Worm (Caenorhabditis elegans) whole organism, L1 larva: ENCODE measurements around the gene cup-5.
"Not testable (repeated sequence)": the region's sequence is repeated elsewhere in the genome, so short reads cannot be mapped to it uniquely, and the experiment has no call there.

Source experiments
- C04F5.9 ChIP-seq: sonication (generic microtip); optimal IDR thresholded peaks from 2 replicates; lab custom pipeline; 2016; ENCODE audit warnings: missing genetic modification characterization, missing compliant biosample characterization
- F16B12.6 ChIP-seq: fragments of 150-350 bp; optimal IDR thresholded peaks from 2 replicates; lab custom pipeline; 2014; ENCODE audit warnings: missing biosample characterization, missing genetic modification characterization
- blmp-1 ChIP-seq: fragments of 150-350 bp; optimal IDR thresholded peaks from 2 replicates; lab custom pipeline; 2014; ENCODE audit warnings: missing biosample characterization, missing genetic modification characterization
- ceh-8 ChIP-seq: fragments of 200-800 bp; sonication (Bioruptor generic); optimal IDR thresholded peaks from 2 replicates; lab custom pipeline; 2018; ENCODE audit warnings: mild to moderate bottlenecking, missing genetic modification characterization, moderate library complexity, missing compliant biosample characterization
- dpl-1 ChIP-seq, 3 experiments: fragments of 150-350 bp in 2 of 3; sonication (generic microtip) in 1 of 3; optimal IDR thresholded peaks; 2 replicates each; lab custom pipeline; 2014 to 2017; ENCODE audit warnings: missing biosample characterization in 3 of 3, missing genetic modification characterization in 3 of 3, missing genetic modification reagents in 3 of 3
- efl-1 ChIP-seq, 4 experiments: fragments of 150-350 bp; optimal IDR thresholded peaks in 3 of 4; peaks in 1 of 4; 1 replicate in 1 of 4; 2 replicates in 3 of 4; lab custom pipeline; 2014; ENCODE audit warnings: missing biosample characterization in 2 of 4, missing genetic modification characterization in 2 of 4, missing genetic modification reagents in 2 of 4
- egl-13 ChIP-seq: sonication (generic microtip); optimal IDR thresholded peaks from 2 replicates; lab custom pipeline; 2016; ENCODE audit warnings: missing genotype, missing genetic modification reagents, missing genetic modification characterization, missing compliant biosample characterization
- elt-2 ChIP-seq: sonication (generic microtip); optimal IDR thresholded peaks from 2 replicates; lab custom pipeline; 2016; ENCODE audit warnings: missing genetic modification characterization, mild to moderate bottlenecking, inconsistent platforms, missing compliant biosample characterization, missing genetic modification reagents
- fkh-8 ChIP-seq: sonication (generic microtip); optimal IDR thresholded peaks from 2 replicates; lab custom pipeline; 2016; ENCODE audit warnings: mild to moderate bottlenecking, missing genetic modification characterization, missing compliant biosample characterization
- hlh-17 ChIP-seq: fragments of 200-800 bp; sonication (Bioruptor generic); optimal IDR thresholded peaks from 2 replicates; lab custom pipeline; 2018; ENCODE audit warnings: missing genetic modification characterization, mild to moderate bottlenecking, missing compliant biosample characterization, moderate library complexity, borderline replicate concordance
- hlh-4 ChIP-seq: sonication (generic microtip); optimal IDR thresholded peaks from 2 replicates; lab custom pipeline; 2016; ENCODE audit warnings: mild to moderate bottlenecking, missing genetic modification characterization, missing compliant biosample characterization
- isw-1 ChIP-seq: fragments of 200-800 bp; sonication (Bioruptor generic); IDR thresholded peaks from 2 replicates; pipeline ENCODE4 v1.3.6; 2022; ENCODE audit warnings: missing genetic modification characterization, missing compliant biosample characterization
- lin-14 ChIP-seq: fragments of 200-800 bp; sonication (Bioruptor generic); optimal IDR thresholded peaks from 2 replicates; lab custom pipeline; 2018; ENCODE audit warnings: mild to moderate bottlenecking, missing genetic modification characterization, moderate library complexity, missing compliant biosample characterization
- lin-15B ChIP-seq: fragments of 150-350 bp; sonication (generic microtip); optimal IDR thresholded peaks from 3 replicates; lab custom pipeline; 2014; ENCODE audit warnings: missing biosample characterization, missing genetic modification characterization
- lin-35 ChIP-seq, 2 experiments: fragments of 150-350 bp; optimal IDR thresholded peaks; 2 replicates each; lab custom pipeline; 2014; ENCODE audit warnings: missing biosample characterization in 2 of 2, missing genetic modification characterization in 2 of 2, missing genetic modification reagents in 2 of 2
- mep-1 ChIP-seq: fragments of 150-350 bp; optimal IDR thresholded peaks from 2 replicates; lab custom pipeline; 2014; ENCODE audit warnings: missing biosample characterization, missing genetic modification characterization
- nhr-11 ChIP-seq: fragments of 150-350 bp; optimal IDR thresholded peaks from 2 replicates; lab custom pipeline; 2014; ENCODE audit warnings: missing biosample characterization, missing genetic modification characterization
- nhr-19 ChIP-seq: fragments of 200-800 bp; sonication (Bioruptor generic); conservative IDR thresholded peaks from 2 replicates; pipeline ENCODE4 v1.3.6; 2022; ENCODE audit warnings: missing genetic modification characterization, missing compliant biosample characterization
- nhr-47 ChIP-seq: sonication (generic microtip); optimal IDR thresholded peaks from 2 replicates; lab custom pipeline; 2016; ENCODE audit warnings: mild to moderate bottlenecking, missing genetic modification characterization, moderate library complexity, missing compliant biosample characterization
- nhr-71 ChIP-seq: sonication (generic microtip); optimal IDR thresholded peaks from 2 replicates; lab custom pipeline; 2016; ENCODE audit warnings: mild to moderate bottlenecking, missing genetic modification characterization, moderate library complexity, missing compliant biosample characterization
- nhr-77 ChIP-seq: fragments of 150-350 bp; optimal IDR thresholded peaks from 2 replicates; lab custom pipeline; 2014; ENCODE audit warnings: missing biosample characterization, missing genetic modification characterization
- nhr-85 ChIP-seq: sonication (generic microtip); peaks from one replicate; lab custom pipeline; 2016; ENCODE audit warnings: missing genetic modification characterization, inconsistent platforms, missing compliant biosample characterization
- nhr-90 ChIP-seq: sonication (generic microtip); optimal IDR thresholded peaks from 2 replicates; lab custom pipeline; 2016; ENCODE audit warnings: mild to moderate bottlenecking, missing genetic modification characterization, missing compliant biosample characterization; ENCODE audit not compliant: poor library complexity
- sup-37 ChIP-seq: fragments of 200-800 bp; sonication (Bioruptor generic); optimal IDR thresholded peaks from 2 replicates; lab custom pipeline; 2018; ENCODE audit warnings: mild to moderate bottlenecking, missing genetic modification characterization, missing compliant biosample characterization
- tbx-2 ChIP-seq: sonication (generic microtip); optimal IDR thresholded peaks from 2 replicates; lab custom pipeline; 2016; ENCODE audit warnings: missing genetic modification characterization, missing compliant biosample characterization
- unc-130 ChIP-seq: fragments of 150-350 bp; optimal IDR thresholded peaks from 2 replicates; lab custom pipeline; 2017; ENCODE audit warnings: missing biosample characterization, missing genetic modification characterization, inconsistent platforms
- unc-62 ChIP-seq: fragments of 150-350 bp; optimal IDR thresholded peaks from 2 replicates; lab custom pipeline; 2014; ENCODE audit warnings: missing biosample characterization, missing genetic modification reagents, missing genetic modification characterization
- xbp-1 ChIP-seq: sonication (generic microtip); optimal IDR thresholded peaks from 2 replicates; lab custom pipeline; 2016; ENCODE audit warnings: missing genetic modification characterization, missing compliant biosample characterization

The cup-5 gene

ce11 chrIII:7580586-7580985 is 3.4 kb upstream of the cup-5 start (continued):
- TF ChIP-seq lin-35 (GFP tag; optimal IDR thresholded peaks at IDR 0.05; lab: Kevin White, UChicago), result peak in 1 of 2 experiments; percentile 35
- peak; percentile 86 for TF ChIP-seq lin-14 (GFP tag; lab: Kevin White, UChicago)
- TF ChIP-seq hlh-4 (tag; lab: Kevin White, UChicago), result no peak
- TF ChIP-seq fkh-8 (tag; lab: Kevin White, UChicago), result peak; percentile 56
- TF ChIP-seq elt-2 (tag; lab: Kevin White, UChicago), result no peak
- no peak for TF ChIP-seq unc-130
- peak; percentile 13 for TF ChIP-seq mep-1 (tag; lab: Kevin White, UChicago)
- peak; percentile 21 for TF ChIP-seq isw-1 (GFP tag; lab: Robert Waterston, UW)
- TF ChIP-seq sup-37 (GFP tag; lab: Kevin White, UChicago), result no peak
- peak; percentile 51 for TF ChIP-seq nhr-71 (tag; lab: Kevin White, UChicago)
- peak; percentile 10 for TF ChIP-seq F16B12.6 (tag; lab: Kevin White, UChicago)
- TF ChIP-seq lin-15B (tag; lab: Kevin White, UChicago), result no peak
- TF ChIP-seq nhr-85, result no peak

ce11 chrIII:7582885-7583284 is 1.1 kb upstream of the cup-5 start, which contains the start of gene R13A5.10:
TSS of gene R13A5.10 (minus strand) at chrIII:7582985.
- no peak for TF ChIP-seq tbx-2 (tag; lab: Kevin White, UChicago)
- TF ChIP-seq blmp-1 (tag; lab: Kevin White, UChicago), result peak; percentile 90
- TF ChIP-seq, all 84 proteins: peak for 1

ce11 chrIII:7588214-7588613 is 4.2 kb downstream of the cup-5 start, which contains the start of gene R13A5.15:
TSS of gene R13A5.15 (minus strand) at chrIII:7588314.
- TF ChIP-seq dpl-1 (GFP tag; optimal IDR thresholded peaks at IDR 0.05; lab: Kevin White, UChicago), result no peak
- TF ChIP-seq ceh-8 (GFP tag; lab: Kevin White, UChicago), result peak; percentile 30

- no peak for TF ChIP-seq efl-1 (optimal IDR thresholded peaks at IDR 0.05; lab: Kevin White, UChicago)
- peak in 1 of 2 experiments; percentile 29 for TF ChIP-seq efl-1 (GFP tag; optimal IDR thresholded peaks at IDR 0.05 in 1 of 2; lab: Kevin White, UChicago)
- TF ChIP-seq ceh-8 (GFP tag; lab: Kevin White, UChicago), result no peak
Measured at ce11 chrIII:7593285-7593928, 9.4 kb downstream of the cup-5 start, which contains the start of gene R13A5.11. TSS of gene R13A5.11 (minus strand) at chrIII:7593335.

- not testable (repeated sequence) for TF ChIP-seq xbp-1 (tag; lab: Kevin White, UChicago); hlh-17 (GFP tag; lab: Kevin White, UChicago); blmp-1 (tag; lab: Kevin White, UChicago)
Measured at ce11 chrIII:7594482-7594881, 10.5 kb downstream of the cup-5 start, which contains the start of gene Y80D4G.2. TSS of gene Y80D4G.2 (minus strand) at chrIII:7594582.

- TF ChIP-seq egl-13 (tag; lab: Kevin White, UChicago) (no peak), nhr-19 (GFP tag; lab: Robert Waterston, UW) (no peak), nhr-47 (tag; lab: Kevin White, UChicago) (no peak), elt-2 (tag; lab: Kevin White, UChicago) (no peak), nhr-77 (tag; lab: Kevin White, UChicago) (no peak), nhr-90 (tag; lab: Kevin White, UChicago) (no peak), blmp-1 (tag; lab: Kevin White, UChicago) (no peak), unc-62 (GFP tag; lab: Kevin White, UChicago) (no peak), fkh-8 (tag; lab: Kevin White, UChicago) (no peak), nhr-11 (tag; lab: Kevin White, UChicago) (no peak), C04F5.9 (tag; lab: Kevin White, UChicago) (no peak)
Measured at ce11 chrIII:7608223-7608622, 24.2 kb downstream of the cup-5 start, which contains the start of gene T04A6.3. TSS of gene T04A6.3 (minus strand) at chrIII:7608323.
